Worm (Caenorhabditis elegans) whole organism, L3 larva: ENCODE measurements around the gene nkcc-1.
A peak's percentile ranks its signal among the peaks of the same experiment; 100 is the strongest.

Experiments
- R02D3.7 ChIP-seq: fragments of 150-350 bp; optimal IDR thresholded peaks from 2 replicates; lab custom pipeline; 2014; ENCODE audit warnings: missing biosample characterization, missing genetic modification characterization
- ZK546.5 ChIP-seq: sonication (generic microtip); optimal IDR thresholded peaks from 2 replicates; lab custom pipeline; 2017; ENCODE audit warnings: missing biosample characterization, missing genetic modification characterization
- aly-2 ChIP-seq: fragments of 150-350 bp; optimal IDR thresholded peaks from 2 replicates; lab custom pipeline; 2014; ENCODE audit warnings: missing biosample characterization, missing genetic modification characterization
- ama-1 ChIP-seq: fragments of 150-350 bp; optimal IDR thresholded peaks from 2 replicates; lab custom pipeline; 2018
- ceh-9 ChIP-seq: sonication (generic microtip); optimal IDR thresholded peaks from 2 replicates; lab custom pipeline; 2018; ENCODE audit warnings: missing biosample characterization, missing genetic modification characterization
- daf-12 ChIP-seq: fragments of 150-350 bp; optimal IDR thresholded peaks from 2 replicates; lab custom pipeline; 2014; ENCODE audit warnings: missing biosample characterization, missing genetic modification reagents, missing genetic modification characterization
- elt-2 ChIP-seq: sonication (generic microtip); optimal IDR thresholded peaks from 2 replicates; lab custom pipeline; 2016; ENCODE audit warnings: missing genetic modification reagents, mild to moderate bottlenecking, missing genetic modification characterization, missing compliant biosample characterization
- elt-3 ChIP-seq, 3 experiments: fragments of 150-350 bp in 1 of 3; sonication (generic microtip) in 2 of 3; optimal IDR thresholded peaks; 2 replicates in 2 of 3; 4 replicates in 1 of 3; lab custom pipeline; 2014 to 2017; ENCODE audit warnings: missing biosample characterization in 3 of 3, missing genetic modification characterization in 3 of 3
- eor-1 ChIP-seq, 2 experiments: fragments of 150-350 bp; optimal IDR thresholded peaks; 2 replicates each; lab custom pipeline; 2014 to 2018; ENCODE audit warnings: missing biosample characterization in 2 of 2, missing genetic modification characterization in 2 of 2
- fkh-10 ChIP-seq: sonication (generic microtip); optimal IDR thresholded peaks from 2 replicates; lab custom pipeline; 2017; ENCODE audit warnings: missing biosample characterization, missing genetic modification reagents, missing genetic modification characterization
- fos-1 ChIP-seq: fragments of 150-350 bp; optimal IDR thresholded peaks from 2 replicates; lab custom pipeline; 2014; ENCODE audit warnings: missing biosample characterization, missing genetic modification characterization
- hmg-11 ChIP-seq: sonication (generic microtip); optimal IDR thresholded peaks from 2 replicates; lab custom pipeline; 2016; ENCODE audit warnings: missing genetic modification characterization, missing compliant biosample characterization
- jun-1 ChIP-seq: fragments of 150-350 bp; optimal IDR thresholded peaks from 2 replicates; lab custom pipeline; 2014; ENCODE audit warnings: missing biosample characterization, missing genetic modification reagents, missing genetic modification characterization
- lin-15B ChIP-seq: fragments of 150-350 bp; optimal IDR thresholded peaks from 2 replicates; lab custom pipeline; 2014; ENCODE audit warnings: missing biosample characterization, missing genetic modification characterization
- lin-39 ChIP-seq: fragments of 150-350 bp; optimal IDR thresholded peaks from 2 replicates; lab custom pipeline; 2018; ENCODE audit warnings: missing biosample characterization, missing genetic modification reagents, missing genetic modification characterization
- mdl-1 ChIP-seq: fragments of 150-350 bp; optimal IDR thresholded peaks from 2 replicates; lab custom pipeline; 2014; ENCODE audit warnings: missing biosample characterization, missing genetic modification characterization
- mml-1 ChIP-seq: fragments of 150-350 bp; sonication (generic microtip); optimal IDR thresholded peaks from 3 replicates; lab custom pipeline; 2014; ENCODE audit warnings: missing biosample characterization, missing genetic modification characterization
- nfya-1 ChIP-seq: sonication (generic microtip); optimal IDR thresholded peaks from 2 replicates; lab custom pipeline; 2017; ENCODE audit warnings: missing genetic modification characterization, mild to moderate bottlenecking, missing compliant biosample characterization, antibody characterized with exemption, moderate library complexity; ENCODE audit not compliant: insufficient read depth
- nhr-11 ChIP-seq: fragments of 150-350 bp; optimal IDR thresholded peaks from 2 replicates; lab custom pipeline; 2014; ENCODE audit warnings: missing biosample characterization, missing genetic modification characterization
- nhr-12 ChIP-seq: fragments of 150-350 bp; optimal IDR thresholded peaks from 2 replicates; lab custom pipeline; 2014; ENCODE audit warnings: missing biosample characterization, missing genetic modification characterization
- nhr-23 ChIP-seq: fragments of 150-350 bp; optimal IDR thresholded peaks from 2 replicates; lab custom pipeline; 2014; ENCODE audit warnings: missing biosample characterization, missing genetic modification reagents, missing genetic modification characterization
- nhr-25 ChIP-seq: sonication (generic microtip); optimal IDR thresholded peaks from 2 replicates; lab custom pipeline; 2017; ENCODE audit warnings: missing biosample characterization, missing genetic modification characterization
- nhr-28 ChIP-seq: fragments of 150-350 bp; optimal IDR thresholded peaks from 2 replicates; lab custom pipeline; 2014; ENCODE audit warnings: missing biosample characterization, missing genetic modification characterization
- nhr-43 ChIP-seq: sonication (generic microtip); optimal IDR thresholded peaks from 2 replicates; lab custom pipeline; 2016; ENCODE audit warnings: mild to moderate bottlenecking, missing genetic modification characterization, missing compliant biosample characterization; ENCODE audit not compliant: poor library complexity, severe bottlenecking
- nhr-76 ChIP-seq: fragments of 150-350 bp; sonication (generic microtip); optimal IDR thresholded peaks from 5 replicates; lab custom pipeline; 2014; ENCODE audit warnings: missing biosample characterization, missing genetic modification characterization
- pha-4 ChIP-seq: fragments of 150-350 bp; optimal IDR thresholded peaks from 2 replicates; lab custom pipeline; 2014; ENCODE audit warnings: missing biosample characterization, missing genetic modification reagents, missing genetic modification characterization
- pqm-1 ChIP-seq: fragments of 150-350 bp; optimal IDR thresholded peaks from 2 replicates; lab custom pipeline; 2017; ENCODE audit warnings: missing biosample characterization, missing genetic modification characterization, inconsistent platforms
- sea-2 ChIP-seq: fragments of 150-350 bp; sonication (generic microtip); optimal IDR thresholded peaks from 4 replicates; lab custom pipeline; 2014; ENCODE audit warnings: missing biosample characterization, missing genetic modification reagents, missing genetic modification characterization
- skn-1 ChIP-seq: fragments of 150-350 bp; optimal IDR thresholded peaks from 2 replicates; lab custom pipeline; 2014; ENCODE audit warnings: missing biosample characterization, missing genetic modification characterization
- snpc-4 ChIP-seq: fragments of 150-350 bp; optimal IDR thresholded peaks from 2 replicates; lab custom pipeline; 2014; ENCODE audit warnings: missing biosample characterization, missing genetic modification characterization
- tbx-2 ChIP-seq: sonication (generic microtip); optimal IDR thresholded peaks from 2 replicates; lab custom pipeline; 2016; ENCODE audit warnings: mild to moderate bottlenecking, missing genetic modification characterization, missing compliant biosample characterization
- unc-62 ChIP-seq: fragments of 150-350 bp; sonication (generic microtip); optimal IDR thresholded peaks from 4 replicates; lab custom pipeline; 2014; ENCODE audit warnings: missing biosample characterization, missing genetic modification reagents, missing genetic modification characterization
- ztf-4 ChIP-seq: fragments of 150-350 bp; optimal IDR thresholded peaks from 2 replicates; lab custom pipeline; 2014; ENCODE audit warnings: missing biosample characterization, missing genetic modification characterization

The nkcc-1 gene

ce11 chrIV:14070992-14071289, 52.9 kb downstream of the nkcc-1 start (continued):
- peak; percentile 78 for TF ChIP-seq lin-39
- TF ChIP-seq ZK546.5 (tag; lab: Kevin White, UChicago) = no peak
- peak; percentile 48 for TF ChIP-seq nhr-23 (tag; lab: Kevin White, UChicago)
- no peak for TF ChIP-seq daf-12 (tag; lab: Kevin White, UChicago)
- peak; percentile 92 for TF ChIP-seq nfya-1 (tag; lab: Kevin White, UChicago)
- no peak for TF ChIP-seq fos-1
- no peak for TF ChIP-seq nhr-28
- no peak for TF ChIP-seq nhr-76 (tag; lab: Kevin White, UChicago)
- peak; percentile 96 for TF ChIP-seq lin-15B (tag; lab: Kevin White, UChicago)

ce11 chrIV:14070185-14070991, 53.5 kb downstream of the nkcc-1 start:
- TF ChIP-seq lin-39 (no peak), ZK546.5 (tag; lab: Kevin White, UChicago) (no peak), mdl-1 (tag; lab: Kevin White, UChicago) (no peak), lin-15B (tag; lab: Kevin White, UChicago) (peak; percentile 37), snpc-4 (tag; lab: Kevin White, UChicago) (peak; percentile 39)

- TF ChIP-seq jun-1 (tag; lab: Kevin White, UChicago) (no peak), ama-1 (no peak), nhr-43 (tag; lab: Kevin White, UChicago) (no peak), pha-4 (tag; lab: Kevin White, UChicago) (peak; percentile 33)
Observed at ce11 chrIV:14069760-14070159, 54.1 kb downstream of the nkcc-1 start, which contains the start of gene lst-4. TSS of gene lst-4 (minus strand) at chrIV:14069860.

- no peak for TF ChIP-seq nhr-25 (tag; lab: Kevin White, UChicago)
- TF ChIP-seq tbx-2 = no peak
- TF ChIP-seq pha-4 (tag; lab: Kevin White, UChicago) = no peak
- TF ChIP-seq pqm-1 = no peak
- no peak for TF ChIP-seq nhr-12 (tag; lab: Kevin White, UChicago)
- TF ChIP-seq eor-1 (tag; optimal IDR thresholded peaks at IDR 0.05; lab: Kevin White, UChicago) = no peak
- no peak for TF ChIP-seq ZK546.5 (tag; lab: Kevin White, UChicago)
- no peak for TF ChIP-seq ztf-4
- TF ChIP-seq daf-12 (tag; lab: Kevin White, UChicago) = no peak
- no peak for TF ChIP-seq nhr-11 (tag; lab: Kevin White, UChicago)
- TF ChIP-seq skn-1 (tag; lab: Kevin White, UChicago) = no peak
- no peak for TF ChIP-seq sea-2 (GFP tag; lab: Kevin White, UChicago)
- TF ChIP-seq lin-39 = no peak
- no peak for TF ChIP-seq elt-3 (tag; optimal IDR thresholded peaks at IDR 0.05; lab: Kevin White, UChicago)
- no peak for TF ChIP-seq aly-2 (tag; lab: Kevin White, UChicago)
- no peak for TF ChIP-seq R02D3.7 (tag; lab: Kevin White, UChicago)
- TF ChIP-seq fkh-10 (GFP tag; lab: Kevin White, UChicago) = no peak
- TF ChIP-seq ceh-9 (tag; lab: Kevin White, UChicago) = no peak
- TF ChIP-seq mml-1 (tag; lab: Kevin White, UChicago) = no peak
- TF ChIP-seq elt-2 (tag; lab: Kevin White, UChicago) = no peak
Observed at ce11 chrIV:14066403-14066802, 57.5 kb downstream of the nkcc-1 start.

- TF ChIP-seq unc-62 (GFP tag; lab: Kevin White, UChicago) (no peak), hmg-11 (tag; lab: Kevin White, UChicago) (no peak), ZK546.5 (tag; lab: Kevin White, UChicago) (no peak)
Observed at ce11 chrIV:14060612-14061011, 63.2 kb downstream of the nkcc-1 start, which contains the start of gene Y37A1B.4. TSS of gene Y37A1B.4 (minus strand) at chrIV:14060712.
